Fruit fly (Drosophila melanogaster): Measurements from ENCODE around the gene PolD1.

The PolD1 gene

dm6 chr3L:16017528-16018250 is 30.1 kb upstream of the PolD1 start:
- no peak for TF ChIP-seq CrebA (GFP tag; optimal IDR thresholded peaks at IDR 0.05; ENCODE audit: borderline replicate concordance)
- no peak for TF ChIP-seq Hnf4 (GFP tag; optimal IDR thresholded peaks at IDR 0.05)
- TF ChIP-seq OdsH (GFP tag; optimal IDR thresholded peaks at IDR 0.05) = no peak
- no peak for TF ChIP-seq HLH106 (tag; optimal IDR thresholded peaks at IDR 0.05)
- TF ChIP-seq Vsx2 (GFP tag; optimal IDR thresholded peaks at IDR 0.05; ENCODE audit: partially characterized antibody) = no peak
- no peak for TF ChIP-seq dsf (GFP tag; optimal IDR thresholded peaks at IDR 0.05; ENCODE audit: borderline replicate concordance)
- no peak for TF ChIP-seq Sp1 (GFP tag; optimal IDR thresholded peaks at IDR 0.05)
- TF ChIP-seq dl (GFP tag; optimal IDR thresholded peaks at IDR 0.05; ENCODE audit: insufficient read depth in 1 of 2, partially characterized antibody in 2 of 2) = no peak
- no peak for TF ChIP-seq Myc (optimal IDR thresholded peaks at IDR 0.05)

dm6 chr3L:16016911-16017310 is 29.3 kb upstream of the PolD1 start:
- no peak for TF ChIP-seq lola (GFP tag; optimal IDR thresholded peaks at IDR 0.05)
- TF ChIP-seq h (GFP tag; optimal IDR thresholded peaks at IDR 0.05) = peak; percentile 29
- peak in 1 of 2 experiments; percentile 15 for TF ChIP-seq foxo (GFP tag; optimal IDR thresholded peaks at IDR 0.05)

- no peak for TF ChIP-seq Vsx2 (GFP tag; optimal IDR thresholded peaks at IDR 0.05; ENCODE audit: partially characterized antibody)
- TF ChIP-seq Jra (GFP tag; optimal IDR thresholded peaks at IDR 0.05) = no peak
- no peak for TF ChIP-seq Mio (GFP tag; optimal IDR thresholded peaks at IDR 0.05)
- TF ChIP-seq rgr (GFP tag; optimal IDR thresholded peaks at IDR 0.05) = peak; percentile 12
- no peak for TF ChIP-seq ey (GFP tag; optimal IDR thresholded peaks at IDR 0.05)
- TF ChIP-seq fru (GFP tag; optimal IDR thresholded peaks at IDR 0.05) = peak; percentile 14
- TF ChIP-seq Dfd (GFP tag; optimal IDR thresholded peaks at IDR 0.05) = no peak
- no peak for TF ChIP-seq CrebA (GFP tag; optimal IDR thresholded peaks at IDR 0.05; ENCODE audit: borderline replicate concordance)
- peak; percentile 16 for TF ChIP-seq dmrt93B (GFP tag; optimal IDR thresholded peaks at IDR 0.05)
- TF ChIP-seq Hr83 (GFP tag; optimal IDR thresholded peaks at IDR 0.05; ENCODE audit: poor library complexity, severe bottlenecking) = no peak
- TF ChIP-seq CG32264 (GFP tag; optimal IDR thresholded peaks at IDR 0.05) = no peak
- no peak for TF ChIP-seq pan (optimal IDR thresholded peaks at IDR 0.05)
- TF ChIP-seq sage (GFP tag; optimal IDR thresholded peaks at IDR 0.05) = no peak
- no peak for TF ChIP-seq usp (GFP tag; optimal IDR thresholded peaks at IDR 0.05)
- TF ChIP-seq Hr78 (GFP tag; optimal IDR thresholded peaks at IDR 0.05) = no peak
- TF ChIP-seq dsf (GFP tag; optimal IDR thresholded peaks at IDR 0.05; ENCODE audit: borderline replicate concordance) = no peak
- TF ChIP-seq HLH106 (tag; optimal IDR thresholded peaks at IDR 0.05) = peak; percentile 78
- peak in 1 of 2 experiments; percentile 66 for TF ChIP-seq foxo (GFP tag; optimal IDR thresholded peaks at IDR 0.05)
- no peak for TF ChIP-seq br (GFP tag; optimal IDR thresholded peaks at IDR 0.05)
- no peak for TF ChIP-seq Dif (GFP tag; optimal IDR thresholded peaks at IDR 0.05; ENCODE audit: partially characterized antibody)
- peak; percentile 54 for TF ChIP-seq OdsH (GFP tag; optimal IDR thresholded peaks at IDR 0.05)
- no peak for TF ChIP-seq lola (GFP tag; optimal IDR thresholded peaks at IDR 0.05)
- TF ChIP-seq sv (GFP tag; optimal IDR thresholded peaks at IDR 0.05) = no peak
- no peak for TF ChIP-seq GATAd (GFP tag; optimal IDR thresholded peaks at IDR 0.05)
- TF ChIP-seq jim (GFP tag; optimal IDR thresholded peaks at IDR 0.05) = no peak
- peak; percentile 86 for TF ChIP-seq Sp1 (GFP tag; optimal IDR thresholded peaks at IDR 0.05)
- TF ChIP-seq woc (GFP tag; optimal IDR thresholded peaks at IDR 0.05) = peak; percentile 18
- no peak for TF ChIP-seq N (GFP tag; optimal IDR thresholded peaks at IDR 0.05)
- TF ChIP-seq tai (GFP tag; optimal IDR thresholded peaks at IDR 0.05) = no peak
- TF ChIP-seq Hnf4 (GFP tag; optimal IDR thresholded peaks at IDR 0.05) = no peak
- TF ChIP-seq CG9705 (GFP tag; optimal IDR thresholded peaks at IDR 0.05) = no peak
- TF ChIP-seq Myc (optimal IDR thresholded peaks at IDR 0.05) = no peak
- TF ChIP-seq h (GFP tag; optimal IDR thresholded peaks at IDR 0.05) = peak; percentile 16
- peak; percentile 84 for TF ChIP-seq psq (GFP tag; optimal IDR thresholded peaks at IDR 0.05)
These were observed 28.4 kb upstream of the PolD1 start for dm6 chr3L:16015765-16016760.

Measured in whole organism, wandering third instar larva.